Worm (Caenorhabditis elegans) whole organism, L1 larva: Measurements from ENCODE around the gene pot-1.
A peak's percentile ranks its signal among the peaks of the same experiment; 100 is the strongest.

ENCODE experiments used
- C04F5.9 ChIP-seq: sonication (generic microtip); optimal IDR thresholded peaks from 2 replicates; lab custom pipeline; 2016; ENCODE audit warnings: missing genetic modification characterization, missing compliant biosample characterization
- C16A3.4 ChIP-seq: fragments of 150-350 bp; optimal IDR thresholded peaks from 2 replicates; lab custom pipeline; 2014; ENCODE audit warnings: missing biosample characterization, missing genetic modification characterization
- C34B4.2 ChIP-seq: sonication (generic microtip); optimal IDR thresholded peaks from 2 replicates; lab custom pipeline; 2017; ENCODE audit warnings: mild to moderate bottlenecking, missing genetic modification characterization, missing compliant biosample characterization
- Y116A8C.19 ChIP-seq: sonication (generic microtip); optimal IDR thresholded peaks from 2 replicates; lab custom pipeline; 2016; ENCODE audit warnings: missing compliant biosample characterization, missing genetic modification characterization, borderline replicate concordance
- alr-1 ChIP-seq: fragments of 200-800 bp; sonication (Bioruptor generic); optimal IDR thresholded peaks from 2 replicates; lab custom pipeline; 2018; ENCODE audit warnings: borderline replicate concordance, mild to moderate bottlenecking, missing genetic modification characterization, missing compliant biosample characterization
- ama-1 ChIP-seq: fragments of 150-350 bp; optimal IDR thresholded peaks from 2 replicates; lab custom pipeline; 2014
- blmp-1 ChIP-seq: fragments of 150-350 bp; optimal IDR thresholded peaks from 2 replicates; lab custom pipeline; 2014; ENCODE audit warnings: missing biosample characterization, missing genetic modification characterization
- ceh-63 ChIP-seq: fragments of 200-800 bp; sonication (Bioruptor generic); optimal IDR thresholded peaks from 2 replicates; lab custom pipeline; 2018; ENCODE audit warnings: mild to moderate bottlenecking, missing genetic modification characterization, missing compliant biosample characterization
- ceh-8 ChIP-seq: fragments of 200-800 bp; sonication (Bioruptor generic); optimal IDR thresholded peaks from 2 replicates; lab custom pipeline; 2018; ENCODE audit warnings: mild to moderate bottlenecking, missing genetic modification characterization, moderate library complexity, missing compliant biosample characterization
- ceh-88 ChIP-seq: fragments of 200-800 bp; sonication (Bioruptor generic); IDR thresholded peaks from 2 replicates; pipeline ENCODE4 v1.3.6; 2022; ENCODE audit warnings: missing genetic modification characterization, missing compliant biosample characterization
- ceh-90 ChIP-seq: sonication (generic microtip); optimal IDR thresholded peaks from 2 replicates; lab custom pipeline; 2016; ENCODE audit warnings: missing genetic modification characterization, missing compliant biosample characterization
- ces-1 ChIP-seq: fragments of 150-350 bp; optimal IDR thresholded peaks from 2 replicates; lab custom pipeline; 2014; ENCODE audit warnings: missing biosample characterization, missing genetic modification reagents, missing genetic modification characterization
- dsc-1 ChIP-seq: sonication (generic microtip); optimal IDR thresholded peaks from 2 replicates; lab custom pipeline; 2016; ENCODE audit warnings: mild to moderate bottlenecking, missing genetic modification characterization, missing compliant biosample characterization
- efl-1 ChIP-seq, 4 experiments: fragments of 150-350 bp; optimal IDR thresholded peaks in 3 of 4; peaks in 1 of 4; 1 replicate in 1 of 4; 2 replicates in 3 of 4; lab custom pipeline; 2014; ENCODE audit warnings: missing biosample characterization in 2 of 4, missing genetic modification characterization in 2 of 4, missing genetic modification reagents in 2 of 4
- efl-3 ChIP-seq: fragments of 200-800 bp; sonication (Bioruptor generic); optimal IDR thresholded peaks from 2 replicates; lab custom pipeline; 2018; ENCODE audit warnings: mild to moderate bottlenecking, missing genetic modification characterization, missing compliant biosample characterization
- elt-2 ChIP-seq: sonication (generic microtip); optimal IDR thresholded peaks from 2 replicates; lab custom pipeline; 2016; ENCODE audit warnings: missing genetic modification characterization, mild to moderate bottlenecking, inconsistent platforms, missing compliant biosample characterization, missing genetic modification reagents
- elt-3 ChIP-seq, 6 experiments: fragments of 150-350 bp in 1 of 6; sonication (generic microtip); optimal IDR thresholded peaks; 2 replicates each; lab custom pipeline; 2017 to 2018; ENCODE audit warnings: missing biosample characterization in 6 of 6, missing genetic modification characterization in 6 of 6, inconsistent platforms in 1 of 6
- ets-5 ChIP-seq: fragments of 200-800 bp; sonication (Bioruptor generic); IDR thresholded peaks from 2 replicates; pipeline ENCODE4 v1.3.6; 2022; ENCODE audit warnings: missing genetic modification characterization, missing compliant biosample characterization
- fkh-10 ChIP-seq: sonication (generic microtip); optimal IDR thresholded peaks from 2 replicates; lab custom pipeline; 2017; ENCODE audit warnings: missing biosample characterization, missing genetic modification reagents, missing genetic modification characterization
- fos-1 ChIP-seq: fragments of 150-350 bp; optimal IDR thresholded peaks from 2 replicates; lab custom pipeline; 2014; ENCODE audit warnings: missing biosample characterization, missing genetic modification characterization
- grh-1 ChIP-seq: fragments of 200-800 bp; sonication (Bioruptor generic); IDR thresholded peaks from 2 replicates; pipeline ENCODE4 v1.3.6; 2022; ENCODE audit warnings: missing genetic modification reagents, missing genetic modification characterization, missing compliant biosample characterization
- hlh-17 ChIP-seq: fragments of 200-800 bp; sonication (Bioruptor generic); optimal IDR thresholded peaks from 2 replicates; lab custom pipeline; 2018; ENCODE audit warnings: missing genetic modification characterization, mild to moderate bottlenecking, missing compliant biosample characterization, moderate library complexity, borderline replicate concordance
- hlh-4 ChIP-seq: sonication (generic microtip); optimal IDR thresholded peaks from 2 replicates; lab custom pipeline; 2016; ENCODE audit warnings: mild to moderate bottlenecking, missing genetic modification characterization, missing compliant biosample characterization
- hpl-2 ChIP-seq: fragments of 150-350 bp; optimal IDR thresholded peaks from 2 replicates; lab custom pipeline; 2014; ENCODE audit warnings: missing biosample characterization, missing genetic modification reagents, missing genetic modification characterization
- isw-1 ChIP-seq: fragments of 200-800 bp; sonication (Bioruptor generic); IDR thresholded peaks from 2 replicates; pipeline ENCODE4 v1.3.6; 2022; ENCODE audit warnings: missing genetic modification characterization, missing compliant biosample characterization
- jun-1 ChIP-seq: fragments of 150-350 bp; optimal IDR thresholded peaks from 2 replicates; lab custom pipeline; 2014; ENCODE audit warnings: missing biosample characterization, missing genetic modification reagents, missing genetic modification characterization
- lin-13 ChIP-seq: fragments of 150-350 bp; optimal IDR thresholded peaks from 2 replicates; lab custom pipeline; 2014; ENCODE audit warnings: missing biosample characterization, missing genetic modification reagents, missing genetic modification characterization
- lin-14 ChIP-seq: fragments of 200-800 bp; sonication (Bioruptor generic); optimal IDR thresholded peaks from 2 replicates; lab custom pipeline; 2018; ENCODE audit warnings: mild to moderate bottlenecking, missing genetic modification characterization, moderate library complexity, missing compliant biosample characterization
- lin-15B ChIP-seq: fragments of 150-350 bp; sonication (generic microtip); optimal IDR thresholded peaks from 3 replicates; lab custom pipeline; 2014; ENCODE audit warnings: missing biosample characterization, missing genetic modification characterization
- lin-35 ChIP-seq, 2 experiments: fragments of 150-350 bp; optimal IDR thresholded peaks; 2 replicates each; lab custom pipeline; 2014; ENCODE audit warnings: missing biosample characterization in 2 of 2, missing genetic modification characterization in 2 of 2, missing genetic modification reagents in 2 of 2
- lin-39 ChIP-seq: fragments of 150-350 bp; optimal IDR thresholded peaks from 2 replicates; lab custom pipeline; 2014; ENCODE audit warnings: missing biosample characterization, missing genetic modification reagents, missing genetic modification characterization
- lir-3 ChIP-seq: sonication (generic microtip); optimal IDR thresholded peaks from 2 replicates; lab custom pipeline; 2016; ENCODE audit warnings: mild to moderate bottlenecking, missing genetic modification characterization, moderate library complexity, missing compliant biosample characterization; ENCODE audit not compliant: poor library complexity
- mab-9 ChIP-seq: fragments of 200-800 bp; sonication (Bioruptor generic); IDR thresholded peaks from 2 replicates; pipeline ENCODE4 v1.3.6; 2022; ENCODE audit warnings: missing genetic modification reagents, missing genetic modification characterization, missing compliant biosample characterization
- nhr-12 ChIP-seq: sonication (generic microtip); optimal IDR thresholded peaks from 2 replicates; lab custom pipeline; 2017; ENCODE audit warnings: missing biosample characterization, missing genetic modification characterization
- nhr-19 ChIP-seq: fragments of 200-800 bp; sonication (Bioruptor generic); conservative IDR thresholded peaks from 2 replicates; pipeline ENCODE4 v1.3.6; 2022; ENCODE audit warnings: missing genetic modification characterization, missing compliant biosample characterization
- nhr-20 ChIP-seq: sonication (generic microtip); optimal IDR thresholded peaks from 2 replicates; lab custom pipeline; 2016; ENCODE audit warnings: mild to moderate bottlenecking, missing genetic modification characterization, missing compliant biosample characterization
- nhr-237 ChIP-seq: fragments of 150-350 bp; optimal IDR thresholded peaks from 2 replicates; lab custom pipeline; 2014; ENCODE audit warnings: missing biosample characterization, missing genetic modification characterization
- nhr-28 ChIP-seq: fragments of 150-350 bp; optimal IDR thresholded peaks from 2 replicates; lab custom pipeline; 2014; ENCODE audit warnings: missing biosample characterization, missing genetic modification characterization
- nhr-71 ChIP-seq: sonication (generic microtip); optimal IDR thresholded peaks from 2 replicates; lab custom pipeline; 2016; ENCODE audit warnings: mild to moderate bottlenecking, missing genetic modification characterization, moderate library complexity, missing compliant biosample characterization
- nhr-76 ChIP-seq: sonication (generic microtip); optimal IDR thresholded peaks from 2 replicates; lab custom pipeline; 2017; ENCODE audit warnings: missing biosample characterization, missing genetic modification characterization
- nhr-85 ChIP-seq: sonication (generic microtip); peaks from one replicate; lab custom pipeline; 2016; ENCODE audit warnings: missing genetic modification characterization, inconsistent platforms, missing compliant biosample characterization
- nhr-90 ChIP-seq: sonication (generic microtip); optimal IDR thresholded peaks from 2 replicates; lab custom pipeline; 2016; ENCODE audit warnings: mild to moderate bottlenecking, missing genetic modification characterization, missing compliant biosample characterization; ENCODE audit not compliant: poor library complexity
- pag-3 ChIP-seq: sonication (generic microtip); optimal IDR thresholded peaks from 2 replicates; lab custom pipeline; 2017; ENCODE audit warnings: missing genetic modification characterization, mild to moderate bottlenecking, missing compliant biosample characterization, antibody characterized with exemption, borderline replicate concordance; ENCODE audit not compliant: insufficient read depth
- pqm-1 ChIP-seq: sonication (generic microtip); optimal IDR thresholded peaks from 3 replicates; lab custom pipeline; 2017; ENCODE audit warnings: missing biosample characterization, missing genetic modification characterization
- rnt-1 ChIP-seq: sonication (generic microtip); optimal IDR thresholded peaks from 2 replicates; lab custom pipeline; 2016; ENCODE audit warnings: mild to moderate bottlenecking, missing genetic modification characterization, moderate library complexity, missing compliant biosample characterization
- sox-4 ChIP-seq: sonication (generic microtip); optimal IDR thresholded peaks from 2 replicates; lab custom pipeline; 2016; ENCODE audit warnings: missing genetic modification characterization, missing compliant biosample characterization
- tlp-1 ChIP-seq: fragments of 150-350 bp; optimal IDR thresholded peaks from 2 replicates; lab custom pipeline; 2014; ENCODE audit warnings: missing biosample characterization, missing genetic modification characterization
- unc-98 ChIP-seq: fragments of 200-800 bp; sonication (Bioruptor generic); IDR thresholded peaks from 2 replicates; pipeline ENCODE4 v1.3.6; 2022; ENCODE audit warnings: missing genetic modification characterization, missing compliant biosample characterization
- vab-15 ChIP-seq: sonication (generic microtip); optimal IDR thresholded peaks from 2 replicates; lab custom pipeline; 2017; ENCODE audit warnings: missing genotype, mild to moderate bottlenecking, missing genetic modification characterization, missing compliant biosample characterization
- xbp-1 ChIP-seq: sonication (generic microtip); optimal IDR thresholded peaks from 2 replicates; lab custom pipeline; 2016; ENCODE audit warnings: missing genetic modification characterization, missing compliant biosample characterization
- zip-4 ChIP-seq: fragments of 200-800 bp; sonication (Bioruptor generic); optimal IDR thresholded peaks from 2 replicates; lab custom pipeline; 2018; ENCODE audit warnings: mild to moderate bottlenecking, missing genetic modification characterization, moderate library complexity, missing compliant biosample characterization
- ztf-11 ChIP-seq, 2 experiments: sonication (generic microtip); optimal IDR thresholded peaks; 2 replicates each; lab custom pipeline; 2016 to 2017; ENCODE audit warnings: missing genetic modification characterization in 2 of 2, missing biosample characterization in 1 of 2, missing compliant biosample characterization in 1 of 2

Gene pot-1

ce11 chrIII:7155631-7156030 lies 22.2 kb upstream of the pot-1 start (continued):
- TF ChIP-seq alr-1 (tag; lab: Kevin White, UChicago) (no peak), fkh-10 (GFP tag; lab: Kevin White, UChicago) (peak; percentile 91), mab-9 (peak; percentile 82), vab-15 (tag; lab: Kevin White, UChicago) (no peak), hpl-2 (peak; percentile 75), ama-1 (lab: Kevin White, UChicago) (peak; percentile 83), Y116A8C.19 (tag; lab: Kevin White, UChicago) (no peak), unc-98 (peak; percentile 71), nhr-71 (tag; lab: Kevin White, UChicago) (peak; percentile 99), lir-3 (peak; percentile 75), nhr-20 (peak; percentile 95), lin-35 (GFP tag; optimal IDR thresholded peaks at IDR 0.05; lab: Kevin White, UChicago) (peak; percentile 78 to 83), rnt-1 (tag; lab: Kevin White, UChicago) (peak; percentile 90), nhr-90 (tag; lab: Kevin White, UChicago) (peak; percentile 86), elt-3 (tag; optimal IDR thresholded peaks at IDR 0.05; lab: Kevin White, UChicago) (peak in 3 of 6 experiments; percentile 16 to 85 (median 49)), nhr-85 (tag; lab: Kevin White, UChicago) (peak; percentile 97), nhr-19 (GFP tag; lab: Robert Waterston, UW) (peak; percentile 93), nhr-28 (tag; lab: Kevin White, UChicago) (no peak), isw-1 (GFP tag; lab: Robert Waterston, UW) (peak; percentile 93), ces-1 (GFP tag; lab: Kevin White, UChicago) (no peak), ceh-88 (GFP tag; lab: Robert Waterston, UW) (peak; percentile 68), efl-1 (optimal IDR thresholded peaks at IDR 0.05; lab: Kevin White, UChicago) (peak; percentile 87 to 92), efl-1 (GFP tag; optimal IDR thresholded peaks at IDR 0.05 in 1 of 2; lab: Kevin White, UChicago) (peak; percentile 61 to 97), jun-1 (tag; lab: Kevin White, UChicago) (peak; percentile 88), fos-1 (tag; lab: Kevin White, UChicago) (peak; percentile 91), nhr-237 (tag; lab: Kevin White, UChicago) (peak; percentile 52), nhr-12 (no peak), ceh-8 (GFP tag; lab: Kevin White, UChicago) (peak; percentile 82), elt-2 (tag; lab: Kevin White, UChicago) (peak; percentile 80), pag-3 (tag; lab: Kevin White, UChicago) (no peak), C04F5.9 (peak; percentile 43), efl-3 (GFP tag; lab: Kevin White, UChicago) (no peak), ztf-11 (tag; optimal IDR thresholded peaks at IDR 0.05; lab: Kevin White, UChicago) (peak in 1 of 2 experiments; percentile 43), lin-15B (tag; lab: Kevin White, UChicago) (peak; percentile 66), sox-4 (peak; percentile 62), lin-14 (peak; percentile 99), C34B4.2 (no peak), nhr-76 (tag; lab: Kevin White, UChicago) (no peak), ceh-63 (GFP tag; lab: Kevin White, UChicago) (no peak), lin-39 (peak; percentile 72), hlh-17 (GFP tag; lab: Kevin White, UChicago) (no peak), zip-4 (GFP tag; lab: Kevin White, UChicago) (peak; percentile 49), C16A3.4 (tag; lab: Kevin White, UChicago) (peak; percentile 87), dsc-1 (tag; lab: Kevin White, UChicago) (peak; percentile 86), xbp-1 (peak; percentile 88), pqm-1 (tag; lab: Kevin White, UChicago) (peak; percentile 51), grh-1 (GFP tag; lab: Robert Waterston, UW) (peak; percentile 77), lin-13 (GFP tag; lab: Kevin White, UChicago) (peak; percentile 89), ets-5 (GFP tag; lab: Robert Waterston, UW) (no peak), tlp-1 (tag; lab: Kevin White, UChicago) (no peak), ceh-90 (tag; lab: Kevin White, UChicago) (no peak), hlh-4 (no peak), blmp-1 (tag; lab: Kevin White, UChicago) (peak; percentile 70)
